Fruit fly (Drosophila melanogaster): ENCODE data around the gene Tpi.
A peak's percentile ranks its signal among the peaks of the same experiment; 100 is the strongest.

Tpi gene

DNA sequence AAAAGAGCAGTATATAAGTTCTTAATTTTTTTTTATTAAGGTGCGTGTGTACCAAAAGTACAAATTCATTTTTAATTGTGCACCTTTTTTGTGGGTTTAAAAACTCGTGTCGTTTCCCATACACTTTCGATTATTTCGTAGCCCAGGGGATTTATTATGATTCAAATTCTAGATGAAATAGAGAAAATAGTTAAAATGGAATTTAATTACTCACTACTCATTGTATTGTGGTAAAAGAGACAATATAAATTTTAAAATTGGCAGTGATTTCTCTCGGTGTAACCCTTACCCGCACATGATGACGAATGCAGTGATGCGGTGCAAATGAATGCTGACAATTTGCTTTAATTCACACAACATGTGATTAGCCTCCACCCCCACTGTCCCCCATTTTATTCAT is 51.2 kb downstream of the Tpi start (continued):
- TF ChIP-seq emc (GFP tag; optimal IDR thresholded peaks at IDR 0.05) (no peak), Dbx (GFP tag; IDR thresholded peaks at IDR 0.05) (no peak), CG13894 (tag; optimal IDR thresholded peaks at IDR 0.05) (no peak), CG5245 (GFP tag; optimal IDR thresholded peaks at IDR 0.05) (no peak), Atf-2 (GFP tag; optimal IDR thresholded peaks at IDR 0.05) (no peak), CG15696 (tag; optimal IDR thresholded peaks at IDR 0.05) (no peak), CG34422 (GFP tag; IDR thresholded peaks at IDR 0.05) (no peak), CG3838 (GFP tag; optimal IDR thresholded peaks at IDR 0.05) (no peak), CG3995 (GFP tag; optimal IDR thresholded peaks at IDR 0.05) (no peak), CG7556 (GFP tag; optimal IDR thresholded peaks at IDR 0.05) (no peak), Med (GFP tag) (peak; percentile 47), stwl (tag; optimal IDR thresholded peaks at IDR 0.05) (no peak), CG13624 (GFP tag; optimal IDR thresholded peaks at IDR 0.05) (no peak), fru (optimal IDR thresholded peaks at IDR 0.05) (no peak), otp (GFP tag; IDR thresholded peaks at IDR 0.05) (no peak), CG4360 (GFP tag; IDR thresholded peaks at IDR 0.05) (no peak), Pdp1 (GFP tag; optimal IDR thresholded peaks at IDR 0.05) (peak in 1 of 2 experiments; percentile 11), nerfin-1 (tag; optimal IDR thresholded peaks at IDR 0.05) (no peak), CG14860 (GFP tag; IDR thresholded peaks at IDR 0.05; ENCODE audit: partially characterized antibody) (no peak), toy (GFP tag; IDR thresholded peaks at IDR 0.05) (no peak), Mad (GFP tag; optimal IDR thresholded peaks at IDR 0.05) (no peak), Hr51 (GFP tag; optimal IDR thresholded peaks at IDR 0.05) (peak in 1 of 2 experiments; percentile 44), Sry-δ (GFP tag; optimal IDR thresholded peaks at IDR 0.05) (no peak), CG12391 (tag; optimal IDR thresholded peaks at IDR 0.05) (no peak), zen (tag; optimal IDR thresholded peaks at IDR 0.05) (no peak), CG8089 (GFP tag; optimal IDR thresholded peaks at IDR 0.05) (no peak), Xrp1 (GFP tag; IDR thresholded peaks at IDR 0.05) (peak; percentile 15; the same call in 1 of the 2 replicates), Oli (tag; optimal IDR thresholded peaks at IDR 0.05) (peak; percentile 40), repo (GFP tag; optimal IDR thresholded peaks at IDR 0.05) (no peak), odd (GFP tag; optimal IDR thresholded peaks at IDR 0.05) (no peak), CG10321 (GFP tag; IDR thresholded peaks at IDR 0.05) (no peak), lilli (GFP tag; optimal IDR thresholded peaks at IDR 0.05) (no peak), CG2116 (GFP tag; optimal IDR thresholded peaks at IDR 0.05) (no peak), Ssrp (tag; optimal IDR thresholded peaks at IDR 0.05) (peak; percentile 20), ranshi (GFP tag; IDR thresholded peaks at IDR 0.05) (no peak), nau (GFP tag; optimal IDR thresholded peaks at IDR 0.05) (no peak), unpg (GFP tag; optimal IDR thresholded peaks at IDR 0.05) (peak; percentile 14), CG18599 (GFP tag; optimal IDR thresholded peaks at IDR 0.05) (peak; percentile 9), Bgb (GFP tag; IDR thresholded peaks at IDR 0.05; ENCODE audit: partially characterized antibody) (no peak), fd96Cb (tag; optimal IDR thresholded peaks at IDR 0.05) (peak; percentile 24), NC2β (GFP tag; optimal IDR thresholded peaks at IDR 0.05) (no peak), Atf6 (GFP tag; IDR thresholded peaks at IDR 0.05) (no peak), CG11085 (GFP tag; IDR thresholded peaks at IDR 0.05) (no peak), CG9215 (GFP tag; IDR thresholded peaks at IDR 0.05) (no peak), MESR4 (GFP tag; optimal IDR thresholded peaks at IDR 0.05) (no peak), gfzf (GFP tag; optimal IDR thresholded peaks at IDR 0.05) (no peak), CG18262 (tag; optimal IDR thresholded peaks at IDR 0.05) (peak; percentile 6), Side (GFP tag; optimal IDR thresholded peaks at IDR 0.05) (no peak), z (GFP tag; IDR thresholded peaks at IDR 0.05) (no peak), ci (GFP tag; IDR thresholded peaks at IDR 0.05) (peak; percentile 41; the same call in 1 of the 3 replicates), CG7357 (GFP tag; IDR thresholded peaks at IDR 0.05) (no peak), Tbp (GFP tag; optimal IDR thresholded peaks at IDR 0.05) (no peak)
